Fruit fly (Drosophila melanogaster) whole organism, embryonic: ENCODE data around the gene CG32313.

ENCODE experiments used
- Ada2b ChIP-seq: fragments of 200-800 bp; sonication (Bioruptor generic); IDR thresholded peaks from 2 replicates; pipeline ENCODE4 v1.3.6; 2022; ENCODE audit warnings: missing biosample characterization, missing genetic modification characterization
- B-H2 ChIP-seq: fragments of 200-800 bp; sonication (Bioruptor generic); optimal IDR thresholded peaks from 2 replicates; lab custom pipeline; 2018; ENCODE audit warnings: missing biosample characterization, mild to moderate bottlenecking, missing genetic modification characterization
- CG11093 ChIP-seq: fragments of 200-800 bp; sonication (Bioruptor generic); IDR thresholded peaks from 3 replicates; pipeline ENCODE4 v1.3.6; 2022; ENCODE audit warnings: missing biosample characterization, missing genetic modification characterization
- CG11398 ChIP-seq: fragments of 200-800 bp; sonication (Bioruptor generic); optimal IDR thresholded peaks from 2 replicates; lab custom pipeline; 2016; ENCODE audit warnings: missing biosample characterization, missing genetic modification characterization
- CG12071 ChIP-seq: fragments of 200-800 bp; sonication (Bioruptor generic); optimal IDR thresholded peaks from 3 replicates; lab custom pipeline; 2018; ENCODE audit warnings: missing biosample characterization, mild to moderate bottlenecking, missing genetic modification characterization
- CG12155 ChIP-seq: fragments of 200-800 bp; sonication (Bioruptor generic); optimal IDR thresholded peaks from 3 replicates; lab custom pipeline; 2016; ENCODE audit warnings: missing biosample characterization, missing genetic modification characterization
- CG12236 ChIP-seq: fragments of 200-800 bp; sonication (Bioruptor generic); optimal IDR thresholded peaks from 2 replicates; lab custom pipeline; 2016; ENCODE audit warnings: missing biosample characterization, missing genetic modification characterization
- CG14014 ChIP-seq: fragments of 200-800 bp; sonication (Bioruptor generic); IDR thresholded peaks from 2 replicates; pipeline ENCODE4 v1.3.6; 2022; ENCODE audit warnings: missing biosample characterization, missing genetic modification characterization
- CG14050 ChIP-seq: fragments of 200-800 bp; sonication (Bioruptor generic); IDR thresholded peaks from 3 replicates; pipeline ENCODE4 v1.3.6; 2022; ENCODE audit warnings: missing biosample characterization, missing genetic modification characterization
- CG14667 ChIP-seq: fragments of 200-800 bp; sonication (Bioruptor generic); IDR thresholded peaks from 2 replicates; pipeline ENCODE4 v1.3.6; 2022; ENCODE audit warnings: missing biosample characterization, missing genetic modification characterization
- CG15011 ChIP-seq: fragments of 200-800 bp; sonication (Bioruptor generic); optimal IDR thresholded peaks from 3 replicates; lab custom pipeline; 2018; ENCODE audit warnings: missing biosample characterization, mild to moderate bottlenecking, missing genetic modification characterization
- CG17385 ChIP-seq: fragments of 200-800 bp; sonication (Bioruptor generic); optimal IDR thresholded peaks from 3 replicates; lab custom pipeline; 2018; ENCODE audit warnings: missing biosample characterization, mild to moderate bottlenecking, missing genetic modification characterization
- CG17612 ChIP-seq: fragments of 200-800 bp; sonication (Bioruptor generic); IDR thresholded peaks from 2 replicates; pipeline ENCODE4 v1.3.6; 2022; ENCODE audit warnings: missing biosample characterization, missing genetic modification characterization
- CG17802 ChIP-seq: fragments of 200-800 bp; sonication (Bioruptor generic); optimal IDR thresholded peaks from 2 replicates; lab custom pipeline; 2018; ENCODE audit warnings: missing biosample characterization, mild to moderate bottlenecking, missing genetic modification characterization, moderate library complexity
- CG2202 ChIP-seq: fragments of 200-800 bp; sonication (Bioruptor generic); optimal IDR thresholded peaks from 2 replicates; lab custom pipeline; 2018; ENCODE audit warnings: missing biosample characterization, mild to moderate bottlenecking, missing genetic modification characterization
- CG2875 ChIP-seq: fragments of 200-800 bp; sonication (Bioruptor generic); optimal IDR thresholded peaks from 2 replicates; lab custom pipeline; 2017; ENCODE audit warnings: missing biosample characterization, mild to moderate bottlenecking, missing genetic modification characterization, missing genetic modification reagents
- CG33213 ChIP-seq: fragments of 200-800 bp; sonication (Bioruptor generic); optimal IDR thresholded peaks from 3 replicates; lab custom pipeline; 2016; ENCODE audit warnings: missing biosample characterization, missing genetic modification characterization
- CG42726 ChIP-seq: fragments of 200-800 bp; sonication (Bioruptor generic); IDR thresholded peaks from 2 replicates; pipeline ENCODE4 v1.3.6; 2022; ENCODE audit warnings: missing biosample characterization, missing genetic modification characterization; ENCODE audit not compliant: partially characterized antibody
- CG4854 ChIP-seq: fragments of 200-800 bp; sonication (Bioruptor generic); optimal IDR thresholded peaks from 2 replicates; lab custom pipeline; 2016; ENCODE audit warnings: missing biosample characterization, missing genetic modification characterization, inconsistent platforms
- CG5245 ChIP-seq: fragments of 200-800 bp; sonication (Bioruptor generic); optimal IDR thresholded peaks from 3 replicates; lab custom pipeline; 2016; ENCODE audit warnings: missing biosample characterization, missing genetic modification characterization
- CG6254 ChIP-seq: fragments of 200-800 bp; sonication (Bioruptor generic); optimal IDR thresholded peaks from 3 replicates; lab custom pipeline; 2017; ENCODE audit warnings: mild to moderate bottlenecking, missing biosample characterization, missing genetic modification reagents, missing genetic modification characterization
- CG6791 ChIP-seq: fragments of 200-800 bp; sonication (Bioruptor generic); IDR thresholded peaks from 3 replicates; pipeline ENCODE4 v1.3.6; 2022; ENCODE audit warnings: missing biosample characterization, missing genetic modification characterization; ENCODE audit not compliant: partially characterized antibody
- CG7928 ChIP-seq: fragments of 200-800 bp; sonication (Bioruptor generic); optimal IDR thresholded peaks from 2 replicates; lab custom pipeline; 2017; ENCODE audit warnings: missing biosample characterization, mild to moderate bottlenecking, missing genetic modification characterization
- CG9609 ChIP-seq: fragments of 200-800 bp; sonication (Bioruptor generic); optimal IDR thresholded peaks from 3 replicates; lab custom pipeline; 2016; ENCODE audit warnings: missing biosample characterization, missing genetic modification characterization
- CrebB ChIP-seq: fragments of 200-800 bp; sonication (Bioruptor generic); optimal IDR thresholded peaks from 3 replicates; lab custom pipeline; 2018; ENCODE audit warnings: missing biosample characterization, mild to moderate bottlenecking, missing genetic modification characterization
- Gug ChIP-seq: fragments of 200-800 bp; sonication (Bioruptor generic); IDR thresholded peaks from 4 replicates; pipeline ENCODE4 v1.3.6; 2022; ENCODE audit warnings: missing biosample characterization, missing genetic modification characterization
- H2.0 ChIP-seq: fragments of 200-800 bp; sonication (Bioruptor generic); IDR thresholded peaks from 2 replicates; pipeline ENCODE4 v1.3.6; 2022; ENCODE audit warnings: missing biosample characterization, missing genetic modification characterization
- HLH4C ChIP-seq: fragments of 200-800 bp; sonication (Bioruptor generic); IDR thresholded peaks from 3 replicates; pipeline ENCODE4 v1.3.6; 2022; ENCODE audit warnings: missing biosample characterization, missing genetic modification characterization; ENCODE audit not compliant: partially characterized antibody
- HLH54F ChIP-seq: fragments of 200-800 bp; sonication (Bioruptor generic); optimal IDR thresholded peaks from 3 replicates; lab custom pipeline; 2016; ENCODE audit warnings: missing biosample characterization, missing genetic modification characterization
- Hmx ChIP-seq: fragments of 200-800 bp; sonication (Bioruptor generic); optimal IDR thresholded peaks from 2 replicates; lab custom pipeline; 2016; ENCODE audit warnings: missing biosample characterization, missing genetic modification characterization
- Hsf ChIP-seq: fragments of 200-800 bp; sonication (Bioruptor generic); optimal IDR thresholded peaks from 3 replicates; lab custom pipeline; 2016; ENCODE audit warnings: missing biosample characterization, missing genetic modification characterization
- Myb ChIP-seq: fragments of 200-800 bp; sonication (Bioruptor generic); optimal IDR thresholded peaks from 2 replicates; lab custom pipeline; 2016; ENCODE audit warnings: missing biosample characterization, missing genetic modification characterization
- NC2α ChIP-seq: fragments of 200-800 bp; sonication (Bioruptor generic); optimal IDR thresholded peaks from 2 replicates; lab custom pipeline; 2016; ENCODE audit warnings: missing biosample characterization, missing genetic modification characterization
- NFAT ChIP-seq: fragments of 200-800 bp; sonication (Bioruptor generic); IDR thresholded peaks from 2 replicates; pipeline ENCODE4 v1.3.6; 2022; ENCODE audit warnings: missing biosample characterization, missing genetic modification characterization
- Oaz ChIP-seq: fragments of 200-800 bp; sonication (Bioruptor generic); IDR thresholded peaks from 2 replicates; pipeline ENCODE4 v1.3.6; 2022; ENCODE audit warnings: missing biosample characterization, missing genetic modification characterization
- Scr ChIP-seq: fragments of 200-800 bp; sonication (Bioruptor generic); IDR thresholded peaks from 2 replicates; pipeline ENCODE4 v1.3.6; 2022; ENCODE audit warnings: missing biosample characterization, missing genetic modification characterization; ENCODE audit not compliant: partially characterized antibody
- aop ChIP-seq: fragments of 200-800 bp; sonication (Bioruptor generic); IDR thresholded peaks from 2 replicates; pipeline ENCODE4 v1.3.6; 2022; ENCODE audit warnings: missing biosample characterization, missing genetic modification characterization
- ara ChIP-seq: fragments of 200-800 bp; sonication (Bioruptor generic); IDR thresholded peaks from 2 replicates; pipeline ENCODE4 v1.3.6; 2022; ENCODE audit warnings: missing biosample characterization, missing genetic modification characterization
- corto ChIP-seq: fragments of 200-800 bp; sonication (Bioruptor generic); optimal IDR thresholded peaks from 2 replicates; lab custom pipeline; 2016; ENCODE audit warnings: missing biosample characterization, mild to moderate bottlenecking, missing genetic modification characterization, moderate library complexity
- dmrt99B ChIP-seq: fragments of 200-800 bp; sonication (Bioruptor generic); optimal IDR thresholded peaks from 2 replicates; lab custom pipeline; 2018; ENCODE audit warnings: missing biosample characterization, mild to moderate bottlenecking, missing genetic modification characterization, moderate library complexity
- dpn ChIP-seq, 2 experiments: fragments of 200-800 bp; sonication (Bioruptor generic); optimal IDR thresholded peaks; 3 replicates each; lab custom pipeline; 2016; ENCODE audit warnings: missing biosample characterization in 2 of 2, missing genetic modification characterization in 2 of 2
- ewg ChIP-seq: fragments of 200-800 bp; sonication (Bioruptor generic); optimal IDR thresholded peaks from 3 replicates; lab custom pipeline; 2017; ENCODE audit warnings: mild to moderate bottlenecking, missing biosample characterization, missing genetic modification reagents, missing genetic modification characterization
- ftz-f1 ChIP-seq: fragments of 200-800 bp; sonication (Bioruptor generic); optimal IDR thresholded peaks from 2 replicates; lab custom pipeline; 2016; ENCODE audit warnings: missing biosample characterization, missing genetic modification characterization
- gcm2 ChIP-seq: fragments of 200-800 bp; sonication (Bioruptor generic); optimal IDR thresholded peaks from 2 replicates; lab custom pipeline; 2016; ENCODE audit warnings: missing biosample characterization, missing genetic modification characterization
- lab ChIP-seq: fragments of 200-800 bp; sonication (Bioruptor generic); optimal IDR thresholded peaks from 3 replicates; lab custom pipeline; 2017; ENCODE audit warnings: missing biosample characterization, missing genetic modification characterization, mild to moderate bottlenecking, moderate library complexity, missing genetic modification reagents
- luna ChIP-seq: fragments of 200-800 bp; sonication (Bioruptor generic); optimal IDR thresholded peaks from 2 replicates; lab custom pipeline; 2016; ENCODE audit warnings: missing biosample characterization, missing genetic modification characterization
- onecut ChIP-seq: fragments of 200-800 bp; sonication (Bioruptor generic); IDR thresholded peaks from 2 replicates; pipeline ENCODE4 v1.3.6; 2022; ENCODE audit warnings: missing biosample characterization, missing genetic modification characterization
- phol ChIP-seq: fragments of 200-800 bp; sonication (Bioruptor generic); optimal IDR thresholded peaks from 3 replicates; lab custom pipeline; 2018; ENCODE audit warnings: missing biosample characterization, mild to moderate bottlenecking, missing genetic modification characterization, moderate library complexity
- pros ChIP-seq: fragments of 200-800 bp; sonication (Bioruptor generic); optimal IDR thresholded peaks from 3 replicates; lab custom pipeline; 2019; ENCODE audit warnings: missing biosample characterization, mild to moderate bottlenecking, missing genetic modification characterization, moderate library complexity
- tup ChIP-seq: fragments of 200-800 bp; sonication (Bioruptor generic); optimal IDR thresholded peaks from 2 replicates; lab custom pipeline; 2016; ENCODE audit warnings: missing biosample characterization, mild to moderate bottlenecking, missing genetic modification characterization, moderate library complexity

Gene CG32313

dm6 chr3L:1587140-1587849 is 41.8 kb upstream of the CG32313 start (continued):
- TF ChIP-seq Hmx (GFP tag; lab: Kevin White, UChicago), result no peak
- no peak for TF ChIP-seq ftz-f1 (GFP tag; lab: Kevin White, UChicago)
- peak; percentile 88 for TF ChIP-seq H2.0 (GFP tag; lab: Robert Waterston, UW)
- TF ChIP-seq B-H2 (GFP tag; lab: Kevin White, UChicago), result no peak
- peak; percentile 50 for TF ChIP-seq CrebB (tag; lab: Kevin White, UChicago)
- peak; percentile 56 for TF ChIP-seq CG17802 (tag; lab: Kevin White, UChicago)
- peak; percentile 88 for TF ChIP-seq dmrt99B
- peak; percentile 41 for TF ChIP-seq ewg (GFP tag; lab: Kevin White, UChicago)
- TF ChIP-seq Ada2b (GFP tag; lab: Robert Waterston, UW), result peak; percentile 93
- TF ChIP-seq HLH4C (GFP tag; lab: Robert Waterston, UW), result no peak
- TF ChIP-seq CG15011 (GFP tag; lab: Kevin White, UChicago), result peak; percentile 64
- peak; percentile 78 for TF ChIP-seq Oaz (GFP tag; lab: Robert Waterston, UW)
- TF ChIP-seq Hsf (GFP tag; lab: Kevin White, UChicago), result peak; percentile 72
- peak; percentile 73 for TF ChIP-seq phol (tag; lab: Kevin White, UChicago)
- TF ChIP-seq CG17385 (GFP tag; lab: Kevin White, UChicago), result peak; percentile 75
- peak; percentile 89 for TF ChIP-seq dpn (GFP tag; optimal IDR thresholded peaks at IDR 0.05; lab: Kevin White, UChicago)
- peak; percentile 85 for TF ChIP-seq CG14667 (GFP tag; lab: Robert Waterston, UW)
- no peak for TF ChIP-seq corto (GFP tag; lab: Kevin White, UChicago)
- peak; percentile 44 for TF ChIP-seq tup
- peak; percentile 74 for TF ChIP-seq CG11398 (GFP tag; lab: Kevin White, UChicago)
- TF ChIP-seq CG12155 (GFP tag; lab: Kevin White, UChicago), result peak; percentile 77
- TF ChIP-seq CG33213 (GFP tag; lab: Kevin White, UChicago), result peak; percentile 69
- peak; percentile 80 for TF ChIP-seq HLH54F (GFP tag; lab: Kevin White, UChicago)
- peak; percentile 91 for TF ChIP-seq lab (GFP tag; lab: Kevin White, UChicago)
- peak; percentile 94 for TF ChIP-seq CG14014 (GFP tag; lab: Robert Waterston, UW)
- TF ChIP-seq CG12071, result peak; percentile 90
- TF ChIP-seq Gug, result peak; percentile 87
- TF ChIP-seq CG4854, result peak; percentile 79
- TF ChIP-seq CG2875 (GFP tag; lab: Kevin White, UChicago), result peak; percentile 22
- TF ChIP-seq CG6254, result peak; percentile 12
- peak; percentile 69 for TF ChIP-seq CG14050 (GFP tag; lab: Robert Waterston, UW)
- TF ChIP-seq CG2202 (tag; lab: Kevin White, UChicago), result no peak
- peak; percentile 41 for TF ChIP-seq gcm2
- TF ChIP-seq CG12236, result peak; percentile 48
- peak; percentile 82 for TF ChIP-seq CG17612 (GFP tag; lab: Robert Waterston, UW)
- peak; percentile 61; the same call in 1 of the 2 replicates for TF ChIP-seq aop (GFP tag; lab: Robert Waterston, UW)
- peak; percentile 66 for TF ChIP-seq Myb (GFP tag; lab: Kevin White, UChicago)
- peak; percentile 69 for TF ChIP-seq CG11093 (GFP tag; lab: Robert Waterston, UW)
- peak; percentile 85 for TF ChIP-seq onecut (GFP tag; lab: Robert Waterston, UW)
- peak; percentile 76 for TF ChIP-seq ara (GFP tag; lab: Robert Waterston, UW)
- TF ChIP-seq CG42726, result no peak
- peak; percentile 62 for TF ChIP-seq luna
- TF ChIP-seq CG5245 (GFP tag; lab: Kevin White, UChicago), result peak; percentile 91
- TF ChIP-seq pros, result no peak
- peak; percentile 53 for TF ChIP-seq CG9609
- TF ChIP-seq CG6791 (GFP tag; lab: Robert Waterston, UW), result no peak
- peak; percentile 87 for TF ChIP-seq NFAT (GFP tag; lab: Robert Waterston, UW)
- TF ChIP-seq NC2α (GFP tag; lab: Kevin White, UChicago), result no peak
- TF ChIP-seq Scr, result no peak
- peak; percentile 39 for TF ChIP-seq CG7928 (GFP tag; lab: Kevin White, UChicago)
